Fruit fly (Drosophila melanogaster) Kc167 (cell line): ENCODE results near the gene CG14131.

Experiments used
- Myc ChIP-seq: fragments of >200 bp; optimal IDR thresholded peaks from 2 replicates; lab custom pipeline; 2017; ENCODE audit warnings: missing external identifiers
- Sin3A ChIP-seq: fragments of >200 bp; optimal IDR thresholded peaks from 2 replicates; lab custom pipeline; 2018; ENCODE audit warnings: missing external identifiers
- h ChIP-seq: fragments of >200 bp; optimal IDR thresholded peaks from 3 replicates; lab custom pipeline; 2018; ENCODE audit warnings: missing external identifiers
- insv ChIP-seq: fragments of >200 bp; optimal IDR thresholded peaks from 3 replicates; lab custom pipeline; 2018; ENCODE audit warnings: missing external identifiers
- psq ChIP-seq: fragments of >200 bp; optimal IDR thresholded peaks from 2 replicates; lab custom pipeline; 2017; ENCODE audit warnings: missing external identifiers
- ttk ChIP-seq: sonication (Bioruptor generic); optimal IDR thresholded peaks from 2 replicates; lab custom pipeline; 2017; ENCODE audit warnings: missing external identifiers

The CG14131 gene

DNA sequence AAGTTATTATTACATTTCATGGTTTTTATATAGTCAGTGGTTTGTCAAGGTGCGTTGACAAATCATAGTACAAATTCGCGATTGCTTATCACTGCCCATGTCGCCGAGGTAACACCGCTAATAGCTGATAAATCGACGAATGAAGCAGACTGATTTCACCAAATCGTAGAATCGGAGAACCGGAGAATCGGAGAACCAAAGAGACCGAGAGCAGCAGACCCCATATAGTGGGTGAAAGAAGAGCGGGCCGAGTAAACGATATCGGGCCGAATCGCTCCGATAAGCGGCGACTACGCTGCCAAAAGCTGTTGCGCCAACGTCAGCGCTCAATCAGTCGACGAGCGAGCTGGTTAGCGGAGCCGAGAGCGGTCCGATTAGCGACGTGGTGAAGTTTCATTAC is at the start of gene CG14131:
Gene CG14131, plus strand, starts transcription at position 343 of the 400 bp plus-strand sequence.
- no peak for TF ChIP-seq Myc (lab: Kevin White, UChicago)
- TF ChIP-seq Sin3A (lab: Kevin White, UChicago): no peak
- no peak for TF ChIP-seq insv (lab: Kevin White, UChicago)
- no peak for TF ChIP-seq ttk
- TF ChIP-seq h: no peak
- TF ChIP-seq psq (lab: Kevin White, UChicago): no peak

DNA sequence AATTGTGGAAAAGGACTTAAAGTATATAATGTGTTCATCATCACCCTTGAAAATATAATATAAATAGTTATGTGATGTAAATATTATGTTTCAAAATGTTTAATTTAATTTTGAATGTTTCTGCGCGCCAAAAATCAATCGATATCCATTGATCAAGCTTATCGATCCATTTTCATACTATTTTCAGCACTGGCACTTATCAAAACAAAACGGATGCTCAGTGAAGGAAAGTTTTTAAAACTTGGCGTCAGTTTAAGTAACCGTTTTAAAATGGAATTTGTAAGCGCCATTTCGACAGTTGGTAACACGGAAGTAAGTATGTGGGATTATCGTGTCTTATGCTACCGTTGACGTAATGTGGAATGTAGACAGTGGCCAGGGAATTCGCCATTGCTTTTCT is 48.7 kb upstream of the CG14131 start, which contains the start of gene sunn:
Gene sunn, plus strand, starts transcription at position 202 of the 400 bp plus-strand sequence.
- TF ChIP-seq Myc (lab: Kevin White, UChicago): no peak
- no peak for TF ChIP-seq psq (lab: Kevin White, UChicago)
- no peak for TF ChIP-seq h
- no peak for TF ChIP-seq ttk
- no peak for TF ChIP-seq insv (lab: Kevin White, UChicago)
- no peak for TF ChIP-seq Sin3A (lab: Kevin White, UChicago)

DNA sequence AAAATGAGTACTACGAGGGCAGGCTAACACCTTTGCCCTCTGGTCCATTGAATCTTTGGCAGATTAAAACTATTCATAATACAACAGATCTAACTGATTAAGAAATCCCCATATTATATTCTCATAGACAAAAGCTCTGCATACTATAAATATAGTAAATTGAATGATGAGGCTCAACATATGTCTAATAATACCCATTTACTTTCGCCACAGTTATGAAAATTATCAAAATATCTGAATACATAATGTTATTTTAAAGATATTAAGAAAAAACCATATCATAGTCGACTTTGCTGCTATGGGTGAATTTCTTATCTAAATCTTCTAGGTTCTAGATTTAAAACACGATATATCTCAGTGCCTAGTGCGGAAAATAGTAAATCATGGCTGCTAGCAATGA is 45.0 kb upstream of the CG14131 start, which contains the start of gene CG32087:
Gene CG32087, plus strand, starts transcription at position 301 of the 400 bp plus-strand sequence.
- no peak for TF ChIP-seq psq (lab: Kevin White, UChicago)
- TF ChIP-seq insv (lab: Kevin White, UChicago): no peak
- no peak for TF ChIP-seq Sin3A (lab: Kevin White, UChicago)
- TF ChIP-seq ttk: no peak
- no peak for TF ChIP-seq h
- no peak for TF ChIP-seq Myc (lab: Kevin White, UChicago)

DNA sequence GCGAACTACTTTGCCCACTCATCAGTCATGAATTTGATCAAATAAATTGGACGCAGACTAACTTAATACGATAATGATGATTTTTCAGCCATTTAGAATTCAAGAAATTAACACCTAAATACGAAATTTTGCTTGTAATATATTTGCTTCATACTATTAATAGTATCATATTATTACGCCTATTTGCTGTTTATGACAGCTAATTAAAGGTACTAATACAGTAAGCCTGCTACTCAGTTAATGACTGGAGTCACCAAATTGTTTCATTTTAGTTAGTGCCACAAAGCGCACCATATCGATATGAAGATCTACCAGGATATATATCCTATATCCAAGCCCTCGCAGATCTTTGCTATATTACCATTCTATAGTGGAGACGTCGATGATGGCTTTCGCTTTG is 25.9 kb upstream of the CG14131 start, which contains the start of gene Gr68a:
Gene Gr68a, plus strand, starts transcription at position 301 of the 400 bp plus-strand sequence.
- no peak for TF ChIP-seq insv (lab: Kevin White, UChicago)
- TF ChIP-seq ttk: no peak
- no peak for TF ChIP-seq psq (lab: Kevin White, UChicago)
- no peak for TF ChIP-seq Sin3A (lab: Kevin White, UChicago)
- no peak for TF ChIP-seq h
- no peak for TF ChIP-seq Myc (lab: Kevin White, UChicago)

DNA sequence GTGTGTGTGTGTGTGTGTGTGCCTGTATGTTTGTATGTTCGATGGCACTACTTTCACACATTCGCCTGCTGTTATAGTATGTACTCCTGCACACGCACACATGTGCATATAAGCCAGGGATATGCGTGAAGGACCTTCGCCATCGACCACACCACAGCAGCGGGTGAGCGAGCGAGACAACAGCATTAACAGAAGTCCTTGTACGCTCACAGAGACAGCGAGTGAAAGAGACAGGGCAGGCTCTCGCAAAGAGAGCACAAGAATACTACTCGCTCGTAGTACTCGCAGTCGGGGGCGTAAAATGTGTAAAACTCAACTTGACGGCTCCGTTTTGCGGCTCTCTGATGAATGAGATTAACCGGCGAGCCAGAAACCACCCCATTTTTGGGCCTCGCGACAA is 11.9 kb upstream of the CG14131 start:
- no peak for TF ChIP-seq h
- no peak for TF ChIP-seq psq (lab: Kevin White, UChicago)
- TF ChIP-seq insv (lab: Kevin White, UChicago): no peak
- TF ChIP-seq Sin3A (lab: Kevin White, UChicago): no peak
- no peak for TF ChIP-seq ttk
- TF ChIP-seq Myc (lab: Kevin White, UChicago): no peak

DNA sequence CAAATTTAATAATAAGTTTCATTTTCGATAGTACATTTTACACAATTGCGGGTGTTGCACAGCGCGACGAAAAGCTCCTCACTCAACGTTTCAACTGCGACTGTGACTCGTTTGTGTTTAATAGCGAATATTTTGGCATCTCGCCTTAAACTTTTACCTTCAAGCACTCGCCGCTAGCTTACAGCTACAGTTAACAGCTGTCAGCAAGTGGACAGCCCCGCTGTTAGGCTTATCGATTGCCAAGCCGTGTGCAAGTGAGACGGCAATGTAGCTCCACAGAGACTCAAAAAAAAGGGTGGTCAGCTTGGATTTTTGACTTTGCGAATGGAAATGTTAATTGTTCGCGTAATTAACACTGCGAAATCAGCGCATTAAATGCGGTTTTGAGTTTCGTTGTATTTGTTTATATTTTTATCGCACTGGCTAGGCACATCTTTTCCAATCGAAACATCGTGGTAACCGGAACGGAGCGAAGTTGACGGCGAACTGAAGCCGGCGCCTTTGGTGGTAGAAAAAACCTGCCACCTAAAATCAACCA is 11.1 kb upstream of the CG14131 start, which contains the start of gene loaf:
Gene loaf, minus strand, starts transcription at position 488 of the 538 bp plus-strand sequence.
- TF ChIP-seq h: no peak
- TF ChIP-seq psq (lab: Kevin White, UChicago): no peak
- no peak for TF ChIP-seq Myc (lab: Kevin White, UChicago)
- no peak for TF ChIP-seq Sin3A (lab: Kevin White, UChicago)
- TF ChIP-seq insv (lab: Kevin White, UChicago): no peak
- no peak for TF ChIP-seq ttk

DNA sequence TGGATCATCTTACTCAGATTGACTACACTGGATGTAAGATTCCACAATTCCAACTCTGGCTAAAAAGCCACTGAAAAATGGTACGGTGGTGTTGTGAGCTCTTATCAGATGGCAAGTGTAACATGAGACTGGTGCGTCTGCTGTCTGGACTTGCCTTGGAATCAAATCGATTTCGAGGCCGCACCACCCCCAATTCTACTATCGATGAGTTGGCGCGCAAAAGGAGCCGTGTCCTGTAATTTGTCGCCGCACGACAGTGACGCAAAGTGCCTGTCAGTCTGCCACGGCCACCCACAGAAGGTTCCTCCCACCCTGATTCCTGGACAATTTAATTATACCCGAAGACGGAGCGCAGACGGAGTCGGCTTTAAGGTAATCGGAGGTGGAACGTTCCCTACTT is 10.3 kb upstream of the CG14131 start:
- no peak for TF ChIP-seq Myc (lab: Kevin White, UChicago)
- TF ChIP-seq Sin3A (lab: Kevin White, UChicago): no peak
- no peak for TF ChIP-seq h
- no peak for TF ChIP-seq insv (lab: Kevin White, UChicago)
- no peak for TF ChIP-seq ttk
- no peak for TF ChIP-seq psq (lab: Kevin White, UChicago)

DNA sequence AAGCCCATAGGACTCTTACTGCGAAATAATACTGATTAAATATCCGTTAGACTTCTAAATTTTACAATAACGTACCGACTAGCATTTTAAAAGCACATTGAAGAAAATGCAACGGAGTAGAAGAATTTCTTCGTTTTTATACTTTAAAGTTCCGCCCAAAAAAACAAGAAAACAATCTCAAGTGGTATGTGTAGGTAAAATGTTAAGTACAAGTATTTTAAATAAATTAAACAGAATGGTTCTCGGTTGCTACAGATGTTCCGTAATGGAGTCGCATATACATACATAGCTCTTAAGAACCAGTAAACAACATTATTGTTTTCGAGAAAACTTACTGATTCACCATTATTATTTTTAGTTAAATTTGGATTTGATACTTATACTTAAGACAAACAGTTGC is 4.8 kb upstream of the CG14131 start, which contains the start of gene Muc68D:
Gene Muc68D, minus strand, starts transcription at position 101 of the 400 bp plus-strand sequence.
- no peak for TF ChIP-seq h
- no peak for TF ChIP-seq ttk
- TF ChIP-seq psq (lab: Kevin White, UChicago): no peak
- no peak for TF ChIP-seq Sin3A (lab: Kevin White, UChicago)

DNA sequence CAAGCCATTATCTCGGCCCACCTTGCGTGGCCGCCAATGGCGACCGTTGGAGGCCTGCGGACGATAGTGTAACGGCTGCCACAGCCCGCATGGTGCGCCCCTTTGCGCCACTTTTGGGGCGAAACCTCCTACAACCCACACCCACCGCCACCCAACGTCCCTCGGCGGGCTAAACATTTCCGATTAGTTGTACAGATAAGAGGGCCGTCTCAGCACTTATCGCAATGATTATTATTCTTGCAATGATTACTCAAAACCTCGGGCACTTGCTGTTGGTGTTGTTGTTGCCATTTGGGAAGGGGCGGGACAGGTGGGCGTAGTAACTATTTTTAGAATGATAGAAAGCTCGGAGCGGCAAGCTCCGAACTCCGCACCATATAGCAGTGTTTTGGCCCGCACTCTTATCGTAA is 4.3 kb upstream of the CG14131 start:
- no peak for TF ChIP-seq h
- TF ChIP-seq Sin3A (lab: Kevin White, UChicago): no peak
- no peak for TF ChIP-seq ttk
- TF ChIP-seq Myc (lab: Kevin White, UChicago): no peak
- no peak for TF ChIP-seq psq (lab: Kevin White, UChicago)
- TF ChIP-seq insv (lab: Kevin White, UChicago): no peak

DNA sequence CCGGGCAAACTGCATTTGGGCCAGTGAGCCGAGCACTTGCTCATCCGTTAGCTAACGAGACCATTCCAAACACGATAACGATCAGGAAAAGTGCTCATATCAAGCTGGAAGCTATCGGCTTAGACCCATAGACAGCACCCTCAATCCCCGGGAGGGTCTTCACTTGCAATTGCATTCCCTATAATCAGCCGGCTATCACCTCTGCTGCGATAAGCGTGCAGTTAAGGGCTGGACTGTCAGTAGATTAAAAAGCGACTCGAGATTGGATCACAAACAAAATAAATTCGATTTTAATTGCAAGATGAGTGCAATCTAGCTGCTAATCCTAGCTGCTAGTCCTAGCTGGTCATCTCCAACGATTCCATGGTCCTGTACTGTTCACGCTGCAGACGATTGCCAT is 3.1 kb upstream of the CG14131 start:
- TF ChIP-seq psq (lab: Kevin White, UChicago): no peak
- TF ChIP-seq ttk: no peak

DNA sequence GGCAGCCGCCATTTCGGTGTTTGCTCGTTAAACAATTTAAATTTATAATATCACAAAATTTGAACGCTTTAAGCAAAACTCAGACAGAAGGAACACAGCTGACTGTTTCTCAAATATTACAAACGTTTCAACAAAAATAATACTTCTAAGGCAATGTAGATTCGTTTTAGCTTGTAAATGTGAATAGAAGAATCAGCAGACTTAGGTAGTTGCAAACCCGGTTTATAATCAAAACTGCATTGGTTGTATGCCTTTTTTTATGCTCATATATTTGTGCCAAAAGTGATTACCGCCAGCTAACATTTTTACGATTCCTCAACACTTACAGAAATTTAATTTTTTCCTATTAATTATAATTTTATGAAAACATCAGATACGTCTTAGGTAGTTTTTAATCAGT is 2.5 kb upstream of the CG14131 start, which contains the start of gene Tim13:
Gene Tim13, minus strand, starts transcription at position 101 of the 400 bp plus-strand sequence.
- TF ChIP-seq insv (lab: Kevin White, UChicago): no peak
- TF ChIP-seq psq (lab: Kevin White, UChicago): no peak
- TF ChIP-seq ttk: no peak
- TF ChIP-seq Sin3A (lab: Kevin White, UChicago): no peak
- TF ChIP-seq Myc (lab: Kevin White, UChicago): no peak

DNA sequence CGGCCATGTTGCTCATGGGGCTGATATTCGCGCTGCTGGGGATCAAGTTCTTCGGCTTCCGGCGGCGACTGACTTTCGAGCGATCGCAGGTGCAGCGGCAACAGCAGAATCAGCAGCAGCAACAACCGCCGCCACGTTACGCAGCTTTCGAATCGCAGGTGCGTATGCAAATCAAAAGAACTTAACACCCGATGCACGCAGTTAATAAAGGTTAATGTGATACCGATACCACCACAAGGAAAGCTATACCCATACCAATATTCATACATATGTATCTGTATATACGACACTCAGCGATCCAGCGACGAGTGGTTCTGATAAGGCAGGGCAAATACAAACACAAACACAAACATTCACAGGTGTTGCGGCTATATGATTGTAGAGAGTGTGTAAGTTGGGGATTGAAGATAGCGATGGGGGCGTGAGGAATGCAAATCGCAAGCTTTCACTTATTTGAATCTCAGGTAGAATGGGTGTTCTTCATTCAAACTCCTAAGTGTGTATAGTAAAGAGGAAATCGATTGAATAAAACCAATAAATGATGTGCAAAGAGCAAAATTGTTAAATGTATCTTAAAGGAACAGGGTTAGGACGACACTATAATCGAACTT is 580 bp downstream of the CG14131 start:
- TF ChIP-seq Myc (lab: Kevin White, UChicago) (no peak), psq (lab: Kevin White, UChicago) (no peak), insv (lab: Kevin White, UChicago) (no peak), h (no peak), Sin3A (lab: Kevin White, UChicago) (no peak), ttk (no peak)
